Worm (Caenorhabditis elegans) whole organism, L1 larva: ENCODE measurements around the gene F19B2.7.

Source experiments
- ceh-82 ChIP-seq, 3 experiments: fragments of 150-350 bp in 1 of 3; sonication (generic microtip) in 2 of 3; optimal IDR thresholded peaks; 2 replicates each; lab custom pipeline; 2014 to 2017; ENCODE audit warnings: missing biosample characterization in 3 of 3, missing genetic modification characterization in 3 of 3
- fkh-10 ChIP-seq: sonication (generic microtip); optimal IDR thresholded peaks from 2 replicates; lab custom pipeline; 2017; ENCODE audit warnings: missing biosample characterization, missing genetic modification reagents, missing genetic modification characterization
- grh-1 ChIP-seq: fragments of 200-800 bp; sonication (Bioruptor generic); IDR thresholded peaks from 2 replicates; pipeline ENCODE4 v1.3.6; 2022; ENCODE audit warnings: missing genetic modification reagents, missing genetic modification characterization, missing compliant biosample characterization
- lir-3 ChIP-seq: sonication (generic microtip); optimal IDR thresholded peaks from 2 replicates; lab custom pipeline; 2016; ENCODE audit warnings: mild to moderate bottlenecking, missing genetic modification characterization, moderate library complexity, missing compliant biosample characterization; ENCODE audit not compliant: poor library complexity
- nhr-11 ChIP-seq: fragments of 150-350 bp; optimal IDR thresholded peaks from 2 replicates; lab custom pipeline; 2014; ENCODE audit warnings: missing biosample characterization, missing genetic modification characterization
- nhr-71 ChIP-seq: sonication (generic microtip); optimal IDR thresholded peaks from 2 replicates; lab custom pipeline; 2016; ENCODE audit warnings: mild to moderate bottlenecking, missing genetic modification characterization, moderate library complexity, missing compliant biosample characterization
- pqm-1 ChIP-seq: sonication (generic microtip); optimal IDR thresholded peaks from 3 replicates; lab custom pipeline; 2017; ENCODE audit warnings: missing biosample characterization, missing genetic modification characterization
- snpc-4 ChIP-seq: fragments of 150-350 bp; optimal IDR thresholded peaks from 2 replicates; lab custom pipeline; 2014; ENCODE audit warnings: missing biosample characterization, missing genetic modification characterization
- sox-4 ChIP-seq: sonication (generic microtip); optimal IDR thresholded peaks from 2 replicates; lab custom pipeline; 2016; ENCODE audit warnings: missing genetic modification characterization, missing compliant biosample characterization

DNA sequence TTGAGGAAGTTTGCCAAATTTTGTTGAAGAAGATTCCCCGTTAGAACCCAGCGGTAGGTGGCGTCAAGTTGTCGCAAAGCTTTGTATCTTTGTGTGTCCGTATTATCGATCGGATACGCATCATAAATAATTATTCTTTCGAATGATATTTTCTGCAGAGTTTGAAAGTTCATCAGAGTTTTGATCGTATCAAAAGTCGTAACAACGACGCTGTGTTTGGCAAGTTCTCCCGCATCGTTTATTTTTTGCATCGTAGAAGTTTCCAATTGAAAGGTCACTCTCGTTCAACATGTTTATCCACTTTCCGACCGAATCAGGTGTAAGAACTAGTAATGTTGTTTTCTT, 11.5 kb downstream of the F19B2.7 start:
- TF ChIP-seq grh-1 (no peak), lir-3 (no peak), nhr-11 (no peak), fkh-10 (no peak), nhr-71 (tag; lab: Kevin White, UChicago) (no peak), ceh-82 (tag; optimal IDR thresholded peaks at IDR 0.05; lab: Kevin White, UChicago) (no peak), pqm-1 (no peak), snpc-4 (tag; lab: Kevin White, UChicago) (no peak), sox-4 (no peak)
